Fruit fly (Drosophila melanogaster): ENCODE results near the gene CG14238.

CG14238 gene

DNA sequence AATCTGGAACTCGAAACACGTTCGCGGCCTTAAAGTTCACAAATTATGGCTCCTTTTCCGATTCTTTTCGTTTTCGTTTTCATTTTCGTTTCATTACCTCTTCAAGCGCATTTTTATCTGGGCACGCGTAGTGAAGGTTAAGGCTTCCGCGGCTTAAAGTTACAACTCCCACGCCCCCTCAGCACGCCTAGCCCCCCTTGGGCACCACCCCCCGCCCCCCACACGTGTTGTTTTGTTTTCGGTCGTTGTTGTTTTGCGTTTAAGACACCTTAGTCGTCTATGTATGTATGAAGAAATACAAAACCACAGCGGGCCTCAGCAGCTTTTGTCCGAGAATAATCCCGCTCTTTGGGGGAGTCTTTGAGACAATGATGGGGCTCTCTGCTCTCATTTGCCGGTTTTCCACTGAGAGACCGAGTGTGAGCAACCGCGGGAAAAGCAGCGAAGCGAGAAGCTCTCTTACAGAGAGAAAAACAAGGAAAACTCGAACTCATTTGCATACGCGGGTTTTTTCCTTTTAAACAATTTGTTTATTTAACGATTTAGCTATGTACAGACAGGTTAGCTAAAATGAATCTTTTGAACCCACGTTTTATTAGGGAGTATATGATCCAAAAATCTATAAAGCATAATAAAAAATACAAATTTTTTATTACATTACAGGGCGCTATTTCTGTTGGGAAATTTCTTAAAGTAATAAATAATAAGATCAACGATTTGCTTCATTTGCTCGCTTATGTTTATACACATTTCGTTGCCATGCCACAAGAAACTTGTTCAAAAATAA is 4.3 kb downstream of the CG14238 start (continued):
- no peak for TF ChIP-seq Atf3 (GFP tag; optimal IDR thresholded peaks at IDR 0.05)
- no peak for TF ChIP-seq Tbp (GFP tag; optimal IDR thresholded peaks at IDR 0.05)
- TF ChIP-seq CG18764 (GFP tag; optimal IDR thresholded peaks at IDR 0.05): no peak
- TF ChIP-seq bsh (GFP tag; optimal IDR thresholded peaks at IDR 0.05): no peak
- TF ChIP-seq Adf1 (GFP tag; IDR thresholded peaks at IDR 0.05): no peak
- peak; percentile 10 for TF ChIP-seq sens (GFP tag)
- TF ChIP-seq HmgD (GFP tag; optimal IDR thresholded peaks at IDR 0.05): no peak
- TF ChIP-seq Dbx (GFP tag; IDR thresholded peaks at IDR 0.05): no peak
- no peak for TF ChIP-seq CG6791 (GFP tag; IDR thresholded peaks at IDR 0.05; ENCODE audit: partially characterized antibody)
- TF ChIP-seq Eip74EF (GFP tag; optimal IDR thresholded peaks at IDR 0.05): peak in 1 of 2 experiments; percentile 4
- peak; percentile 46 for TF ChIP-seq CG13894 (tag; optimal IDR thresholded peaks at IDR 0.05)
- no peak for TF ChIP-seq TFAM (GFP tag; optimal IDR thresholded peaks at IDR 0.05)
- peak; percentile 79 for TF ChIP-seq Blimp-1 (GFP tag; optimal IDR thresholded peaks at IDR 0.05)
- TF ChIP-seq CTCF (GFP tag; optimal IDR thresholded peaks at IDR 0.05): no peak
- TF ChIP-seq Scr (GFP tag; IDR thresholded peaks at IDR 0.05; ENCODE audit: partially characterized antibody): no peak
- TF ChIP-seq CG4282 (GFP tag; optimal IDR thresholded peaks at IDR 0.05): no peak
- TF ChIP-seq CG12071 (GFP tag; optimal IDR thresholded peaks at IDR 0.05): no peak
- no peak for TF ChIP-seq ranshi (GFP tag; IDR thresholded peaks at IDR 0.05)
- TF ChIP-seq CG12299 (tag; optimal IDR thresholded peaks at IDR 0.05): no peak
- no peak for TF ChIP-seq Doc2 (GFP tag; IDR thresholded peaks at IDR 0.05)
- no peak for TF ChIP-seq Xrp1 (GFP tag; IDR thresholded peaks at IDR 0.05)
- no peak for TF ChIP-seq insv (GFP tag; optimal IDR thresholded peaks at IDR 0.05)
- no peak for TF ChIP-seq CG5180 (GFP tag; optimal IDR thresholded peaks at IDR 0.05)
- TF ChIP-seq CG30403 (GFP tag; optimal IDR thresholded peaks at IDR 0.05): peak; percentile 22
- peak; percentile 39 for TF ChIP-seq lab (GFP tag; optimal IDR thresholded peaks at IDR 0.05)
- no peak for TF ChIP-seq CG15479 (GFP tag; optimal IDR thresholded peaks at IDR 0.05)
- TF ChIP-seq Trl (optimal IDR thresholded peaks at IDR 0.05): peak; percentile 83 to 84
- TF ChIP-seq Trl (GFP tag; optimal IDR thresholded peaks at IDR 0.05): no peak
- no peak for TF ChIP-seq CG9437 (GFP tag; optimal IDR thresholded peaks at IDR 0.05)
- no peak for TF ChIP-seq knrl (GFP tag; IDR thresholded peaks at IDR 0.05; ENCODE audit: partially characterized antibody)
- no peak for TF ChIP-seq trem (tag; optimal IDR thresholded peaks at IDR 0.05)
- peak; percentile 3 for TF ChIP-seq lilli (GFP tag; optimal IDR thresholded peaks at IDR 0.05)
- no peak for TF ChIP-seq Nf-YA (GFP tag; IDR thresholded peaks at IDR 0.05)
- TF ChIP-seq sob (GFP tag; IDR thresholded peaks at IDR 0.05): no peak
- no peak for TF ChIP-seq sqz (GFP tag; optimal IDR thresholded peaks at IDR 0.05)
- peak; percentile 51; the same call in 1 of the 2 replicates for TF ChIP-seq CG31441 (GFP tag; IDR thresholded peaks at IDR 0.05)
- peak; percentile 42 for TF ChIP-seq CG12659 (GFP tag; optimal IDR thresholded peaks at IDR 0.05)
- TF ChIP-seq CG13424 (tag; optimal IDR thresholded peaks at IDR 0.05): peak; percentile 40
- TF ChIP-seq CG4328 (GFP tag; optimal IDR thresholded peaks at IDR 0.05): peak; percentile 6
- peak; percentile 49; the same call in 1 of the 3 replicates for TF ChIP-seq CG11695 (GFP tag; IDR thresholded peaks at IDR 0.05)
- TF ChIP-seq zen (tag; optimal IDR thresholded peaks at IDR 0.05): no peak
- peak; percentile 5; the same call in 1 of the 2 replicates for TF ChIP-seq CG10321 (GFP tag; IDR thresholded peaks at IDR 0.05)
- no peak for TF ChIP-seq jing (GFP tag; optimal IDR thresholded peaks at IDR 0.05)
- no peak for TF ChIP-seq Oaz (GFP tag; IDR thresholded peaks at IDR 0.05)
- no peak for TF ChIP-seq ftz-f1 (GFP tag; optimal IDR thresholded peaks at IDR 0.05)
- no peak for TF ChIP-seq seq (GFP tag; IDR thresholded peaks at IDR 0.05)
- no peak for TF ChIP-seq CG4404 (GFP tag; IDR thresholded peaks at IDR 0.05)
- no peak for TF ChIP-seq CG6654 (GFP tag; optimal IDR thresholded peaks at IDR 0.05)
- TF ChIP-seq ase (GFP tag; IDR thresholded peaks at IDR 0.05): no peak
- TF ChIP-seq Aef1 (GFP tag; IDR thresholded peaks at IDR 0.05): no peak
- no peak for TF ChIP-seq Camta (GFP tag; optimal IDR thresholded peaks at IDR 0.05)

All from whole organism, embryonic.